Worm (Caenorhabditis elegans) whole organism, L4 larva: ENCODE results near the gene srg-40.
"Not testable (repeated sequence)": the region's sequence is repeated elsewhere in the genome, so short reads cannot be mapped to it uniquely, and the experiment has no call there.

ENCODE experiments used
- F10B5.3 ChIP-seq: sonication (generic microtip); optimal IDR thresholded peaks from 2 replicates; lab custom pipeline; 2016; ENCODE audit warnings: mild to moderate bottlenecking, missing genetic modification characterization, missing compliant biosample characterization
- F49E8.2 ChIP-seq: sonication (generic microtip); optimal IDR thresholded peaks from 2 replicates; lab custom pipeline; 2016; ENCODE audit warnings: missing compliant biosample characterization, mild to moderate bottlenecking, missing genetic modification characterization, borderline replicate concordance
- T26A8.4 ChIP-seq: fragments of 200-800 bp; sonication (Bioruptor generic); IDR thresholded peaks from 2 replicates; pipeline ENCODE4 v1.3.6; 2022; ENCODE audit warnings: missing genetic modification characterization, missing compliant biosample characterization
- Y48G9A.11 ChIP-seq: fragments of 200-800 bp; sonication (Bioruptor generic); IDR thresholded peaks from 2 replicates; pipeline ENCODE4 v1.3.6; 2022; ENCODE audit warnings: missing genetic modification reagents, missing genetic modification characterization, missing compliant biosample characterization
- arid-1 ChIP-seq: fragments of 200-800 bp; sonication (Bioruptor generic); conservative IDR thresholded peaks from 2 replicates; pipeline ENCODE4 v1.3.6; 2022; ENCODE audit warnings: missing genetic modification reagents, missing genetic modification characterization, missing compliant biosample characterization
- attf-4 ChIP-seq: sonication (generic microtip); optimal IDR thresholded peaks from 3 replicates; lab custom pipeline; 2017; ENCODE audit warnings: missing biosample characterization, missing genetic modification characterization
- ceh-44 ChIP-seq: fragments of 200-800 bp; sonication (Bioruptor generic); IDR thresholded peaks from 2 replicates; pipeline ENCODE4 v1.3.6; 2022; ENCODE audit warnings: missing genetic modification reagents, missing genetic modification characterization, missing compliant biosample characterization
- daf-16 ChIP-seq, 3 experiments: sonication (generic microtip); optimal IDR thresholded peaks; 2 replicates each; lab custom pipeline; 2016 to 2017; ENCODE audit warnings: missing genetic modification characterization in 3 of 3, missing genetic modification reagents in 3 of 3, mild to moderate bottlenecking in 2 of 3, missing compliant biosample characterization in 2 of 3, missing biosample characterization in 1 of 3, moderate library complexity in 1 of 3
- dmd-6 ChIP-seq: fragments of 200-800 bp; sonication (Bioruptor generic); IDR thresholded peaks from 2 replicates; pipeline ENCODE4 v1.3.6; 2022; ENCODE audit warnings: missing genetic modification reagents, missing genetic modification characterization, missing compliant biosample characterization
- dmd-8 ChIP-seq: fragments of 200-800 bp; sonication (Bioruptor generic); IDR thresholded peaks from 2 replicates; pipeline ENCODE4 v1.3.6; 2022; ENCODE audit warnings: missing genetic modification characterization, missing compliant biosample characterization
- duxl-1 ChIP-seq: sonication (generic microtip); optimal IDR thresholded peaks from 2 replicates; lab custom pipeline; 2016; ENCODE audit warnings: mild to moderate bottlenecking, missing genetic modification characterization, moderate library complexity, missing compliant biosample characterization; ENCODE audit not compliant: poor library complexity
- dve-1 ChIP-seq: sonication (generic microtip); optimal IDR thresholded peaks from 2 replicates; lab custom pipeline; 2017; ENCODE audit warnings: antibody characterized with exemption, mild to moderate bottlenecking, missing genetic modification characterization, missing compliant biosample characterization; ENCODE audit not compliant: insufficient read depth
- hlh-11 ChIP-seq: fragments of 200-800 bp; sonication (Bioruptor generic); optimal IDR thresholded peaks from 2 replicates; lab custom pipeline; 2018; ENCODE audit warnings: mild to moderate bottlenecking, missing genetic modification characterization, missing compliant biosample characterization
- hlh-30 ChIP-seq: sonication (generic microtip); optimal IDR thresholded peaks from 2 replicates; lab custom pipeline; 2017; ENCODE audit warnings: antibody characterized with exemption, mild to moderate bottlenecking, missing genetic modification characterization, missing compliant biosample characterization; ENCODE audit not compliant: insufficient read depth
- lin-38 ChIP-seq: fragments of 200-800 bp; sonication (Bioruptor generic); IDR thresholded peaks from 2 replicates; pipeline ENCODE4 v1.3.6; 2022; ENCODE audit warnings: missing genetic modification reagents, missing genetic modification characterization, missing compliant biosample characterization
- madf-5 ChIP-seq, 2 experiments: fragments of 200-800 bp; sonication (Bioruptor generic); IDR thresholded peaks; 2 replicates each; pipeline ENCODE4 v1.3.6; 2022; ENCODE audit warnings: missing compliant biosample characterization in 2 of 2, missing genetic modification characterization in 2 of 2
- mdt-29 ChIP-seq: fragments of 200-800 bp; sonication (Bioruptor generic); IDR thresholded peaks from 2 replicates; pipeline ENCODE4 v1.3.6; 2022; ENCODE audit warnings: missing genetic modification reagents, missing genetic modification characterization, missing compliant biosample characterization
- mep-1 ChIP-seq: fragments of 150-350 bp; sonication (generic microtip); optimal IDR thresholded peaks from 3 replicates; lab custom pipeline; 2014; ENCODE audit warnings: missing biosample characterization, missing genetic modification characterization
- mes-2 ChIP-seq: sonication (generic microtip); optimal IDR thresholded peaks from 2 replicates; lab custom pipeline; 2016; ENCODE audit warnings: missing genotype, mild to moderate bottlenecking, missing genetic modification characterization, missing compliant biosample characterization; ENCODE audit not compliant: poor library complexity, severe bottlenecking
- mxl-2 ChIP-seq: fragments of 200-800 bp; sonication (Bioruptor generic); conservative IDR thresholded peaks from 2 replicates; pipeline ENCODE4 v1.3.6; 2022; ENCODE audit warnings: missing genetic modification reagents, missing genetic modification characterization, missing compliant biosample characterization
- mxl-3 ChIP-seq: fragments of 200-800 bp; sonication (Bioruptor generic); optimal IDR thresholded peaks from 2 replicates; lab custom pipeline; 2018; ENCODE audit warnings: mild to moderate bottlenecking, missing genetic modification characterization, missing compliant biosample characterization
- nhr-102 ChIP-seq: sonication (generic microtip); optimal IDR thresholded peaks from 2 replicates; lab custom pipeline; 2016; ENCODE audit warnings: mild to moderate bottlenecking, missing genetic modification characterization, moderate library complexity, missing compliant biosample characterization
- nhr-41 ChIP-seq: fragments of 200-800 bp; sonication (Bioruptor generic); IDR thresholded peaks from 2 replicates; pipeline ENCODE4 v1.3.6; 2022; ENCODE audit warnings: missing genetic modification reagents, missing genetic modification characterization, missing compliant biosample characterization
- nhr-48 ChIP-seq: sonication (generic microtip); optimal IDR thresholded peaks from 2 replicates; lab custom pipeline; 2016; ENCODE audit warnings: mild to moderate bottlenecking, missing genetic modification characterization, missing compliant biosample characterization
- pha-4 ChIP-seq, 2 experiments: fragments of 150-350 bp in 1 of 2; fragments of 200-800 bp in 1 of 2; sonication (Bioruptor generic) in 1 of 2; IDR thresholded peaks in 1 of 2; optimal IDR thresholded peaks in 1 of 2; 2 replicates each; pipeline versions ENCODE4 v1.3.6 to Lab custom; 2014 to 2022; ENCODE audit warnings: missing genetic modification characterization in 2 of 2, missing genetic modification reagents in 2 of 2, missing biosample characterization in 1 of 2, missing compliant biosample characterization in 1 of 2
- php-3 ChIP-seq: fragments of 200-800 bp; sonication (Bioruptor generic); IDR thresholded peaks from 2 replicates; pipeline ENCODE4 v1.3.6; 2022; ENCODE audit warnings: missing genetic modification reagents, missing genetic modification characterization, missing compliant biosample characterization
- pqm-1 ChIP-seq: sonication (generic microtip); optimal IDR thresholded peaks from 2 replicates; lab custom pipeline; 2017; ENCODE audit warnings: missing biosample characterization, missing genetic modification characterization
- rbr-2 ChIP-seq: sonication (generic microtip); optimal IDR thresholded peaks from 2 replicates; lab custom pipeline; 2016; ENCODE audit warnings: missing genotype, missing genetic modification characterization, missing compliant biosample characterization
- saeg-2 ChIP-seq: fragments of 200-800 bp; sonication (Bioruptor generic); IDR thresholded peaks from 2 replicates; pipeline ENCODE4 v1.3.6; 2022; ENCODE audit warnings: missing genetic modification reagents, missing genetic modification characterization, missing compliant biosample characterization
- snpc-1.2 ChIP-seq: fragments of 200-800 bp; sonication (Bioruptor generic); IDR thresholded peaks from 2 replicates; pipeline ENCODE4 v1.3.6; 2022; ENCODE audit warnings: missing genetic modification reagents, missing genetic modification characterization, missing compliant biosample characterization
- snpc-4 ChIP-seq: fragments of 150-350 bp; optimal IDR thresholded peaks from 2 replicates; lab custom pipeline; 2014; ENCODE audit warnings: missing biosample characterization, missing genetic modification characterization
- spr-1 ChIP-seq: sonication (generic microtip); optimal IDR thresholded peaks from 2 replicates; lab custom pipeline; 2016; ENCODE audit warnings: mild to moderate bottlenecking, missing genetic modification characterization, missing compliant biosample characterization
- tra-1 ChIP-seq: fragments of 200-800 bp; sonication (Bioruptor generic); IDR thresholded peaks from 2 replicates; pipeline ENCODE4 v1.3.6; 2022; ENCODE audit warnings: missing genetic modification reagents, missing genetic modification characterization, missing compliant biosample characterization
- unc-130 ChIP-seq: sonication (generic microtip); optimal IDR thresholded peaks from 2 replicates; lab custom pipeline; 2016; ENCODE audit warnings: missing genetic modification reagents, missing genetic modification characterization, missing compliant biosample characterization
- vab-7 ChIP-seq: fragments of 200-800 bp; sonication (Bioruptor generic); IDR thresholded peaks from 2 replicates; pipeline ENCODE4 v1.3.6; 2022; ENCODE audit warnings: missing genetic modification reagents, missing genetic modification characterization, missing compliant biosample characterization
- zip-2 ChIP-seq: fragments of 150-350 bp; optimal IDR thresholded peaks from 2 replicates; lab custom pipeline; 2014; ENCODE audit warnings: missing biosample characterization, missing genetic modification characterization

Gene srg-40

ce11 chrV:11177577-11177976 lies 13.2 kb upstream of the srg-40 start, which contains the start of gene gpa-1:
gpa-1 (minus strand) TSS chrV:11177677.
- TF ChIP-seq attf-4 (tag; lab: Kevin White, UChicago) (no peak), dve-1 (tag; lab: Kevin White, UChicago) (no peak)

ce11 chrV:11176693-11177304 lies 12.4 kb upstream of the srg-40 start:
- peak; percentile 3 for TF ChIP-seq pqm-1 (tag; lab: Kevin White, UChicago)
- peak; percentile 63 for TF ChIP-seq mxl-3 (GFP tag; lab: Kevin White, UChicago)
- TF ChIP-seq zip-2 (tag; lab: Kevin White, UChicago), result peak; percentile 26
- 0 out of 4 replicates have a peak, but pooled peaks of 1 of the 2 experiments have one; percentile 30 for TF ChIP-seq madf-5 (GFP tag; IDR thresholded peaks at IDR 0.05; lab: Robert Waterston, UW)
- 0 out of 2 replicates have a peak, but pooled peaks have one; percentile 26 for TF ChIP-seq tra-1 (GFP tag; lab: Robert Waterston, UW)
- TF ChIP-seq php-3 (GFP tag; lab: Robert Waterston, UW), result peak; percentile 60
- TF ChIP-seq mxl-2 (GFP tag; lab: Robert Waterston, UW), result 0 out of 2 replicates have a peak, but pooled peaks have one; percentile 20
- 0 out of 2 replicates have a peak, but pooled peaks have one; percentile 37 for TF ChIP-seq saeg-2
- peak; percentile 70 for TF ChIP-seq duxl-1 (tag; lab: Kevin White, UChicago)
- TF ChIP-seq dve-1 (tag; lab: Kevin White, UChicago), result peak; percentile 70
- peak; percentile 50 for TF ChIP-seq mep-1
- TF ChIP-seq snpc-1.2, result peak; percentile 92
- peak; percentile 81 for TF ChIP-seq ceh-44 (GFP tag; lab: Robert Waterston, UW)
- TF ChIP-seq nhr-41 (GFP tag; lab: Robert Waterston, UW), result 0 out of 2 replicates have a peak, but pooled peaks have one; percentile 7
- TF ChIP-seq dmd-6 (GFP tag; lab: Robert Waterston, UW), result peak; percentile 83
- TF ChIP-seq spr-1 (tag; lab: Kevin White, UChicago), result peak; percentile 48
- peak; percentile 58 for TF ChIP-seq nhr-48 (tag; lab: Kevin White, UChicago)
- peak; percentile 85 for TF ChIP-seq arid-1 (GFP tag; lab: Robert Waterston, UW)
- peak; percentile 84 for TF ChIP-seq F49E8.2 (tag; lab: Kevin White, UChicago)
- peak; percentile 81 for TF ChIP-seq hlh-11 (tag; lab: Kevin White, UChicago)
- TF ChIP-seq lin-38 (GFP tag; lab: Robert Waterston, UW), result peak; percentile 72
- TF ChIP-seq mes-2 (tag; lab: Kevin White, UChicago), result peak; percentile 77
- TF ChIP-seq unc-130, result peak; percentile 19
- TF ChIP-seq F10B5.3, result peak; percentile 35
- peak; percentile 27 for TF ChIP-seq rbr-2 (tag; lab: Kevin White, UChicago)
- peak; percentile 85 for TF ChIP-seq snpc-4 (tag; lab: Kevin White, UChicago)
- TF ChIP-seq nhr-102, result peak; percentile 76
- peak; percentile 69 for TF ChIP-seq pha-4 (GFP tag; IDR thresholded peaks at IDR 0.05; lab: Robert Waterston, UW)
- not testable (repeated sequence) for TF ChIP-seq pha-4 (tag; optimal IDR thresholded peaks at IDR 0.05; lab: Kevin White, UChicago)
- TF ChIP-seq daf-16 (GFP tag; optimal IDR thresholded peaks at IDR 0.05; lab: Kevin White, UChicago), result peak; percentile 30 to 33
- peak; percentile 62 for TF ChIP-seq daf-16 (tag; optimal IDR thresholded peaks at IDR 0.05; lab: Kevin White, UChicago)
- TF ChIP-seq Y48G9A.11 (GFP tag; lab: Robert Waterston, UW), result peak; percentile 60
- TF ChIP-seq hlh-30 (tag; lab: Kevin White, UChicago), result peak; percentile 46

ce11 chrV:11175336-11175938 lies 11.1 kb upstream of the srg-40 start:
- TF ChIP-seq snpc-4 (tag; lab: Kevin White, UChicago), result peak; percentile 74
- TF ChIP-seq dve-1 (tag; lab: Kevin White, UChicago), result peak; percentile 5
- TF ChIP-seq hlh-11 (tag; lab: Kevin White, UChicago), result peak; percentile 37
- TF ChIP-seq nhr-48 (tag; lab: Kevin White, UChicago), result peak; percentile 27
- peak; percentile 59; the same call in 1 of the 2 replicates for TF ChIP-seq Y48G9A.11 (GFP tag; lab: Robert Waterston, UW)
- TF ChIP-seq mes-2 (tag; lab: Kevin White, UChicago), result peak; percentile 54
- TF ChIP-seq ceh-44 (GFP tag; lab: Robert Waterston, UW), result 0 out of 2 replicates have a peak, but pooled peaks have one; percentile 67
- peak; percentile 84 for TF ChIP-seq snpc-1.2
- TF ChIP-seq dmd-8 (GFP tag; lab: Robert Waterston, UW), result 0 out of 2 replicates have a peak, but pooled peaks have one; percentile 56
- peak; percentile 32 for TF ChIP-seq nhr-102
- peak; percentile 25; the same call in 1 of the 2 replicates for TF ChIP-seq php-3 (GFP tag; lab: Robert Waterston, UW)
- peak; percentile 52; the same call in 1 of the 2 replicates for TF ChIP-seq vab-7
- not testable (repeated sequence) for TF ChIP-seq daf-16 (GFP tag; optimal IDR thresholded peaks at IDR 0.05; lab: Kevin White, UChicago)
- peak; percentile 21 for TF ChIP-seq daf-16 (tag; optimal IDR thresholded peaks at IDR 0.05; lab: Kevin White, UChicago)
- TF ChIP-seq dmd-6 (GFP tag; lab: Robert Waterston, UW), result peak; percentile 41; the same call in 1 of the 2 replicates
- TF ChIP-seq F49E8.2 (tag; lab: Kevin White, UChicago), result peak; percentile 76
- TF ChIP-seq T26A8.4 (GFP tag; lab: Robert Waterston, UW), result peak; percentile 58
- peak; percentile 43 for TF ChIP-seq mep-1
- peak; percentile 60 for TF ChIP-seq lin-38 (GFP tag; lab: Robert Waterston, UW)
- TF ChIP-seq unc-130, result peak; percentile 53
- peak; percentile 13; the same call in 1 of the 2 replicates for TF ChIP-seq mdt-29
